Fruit fly (Drosophila melanogaster) whole organism, embryonic: Measurements from ENCODE around the gene arm.

ENCODE experiments used
- CG1024 ChIP-seq: fragments of 200-800 bp; sonication (Bioruptor generic); IDR thresholded peaks from 2 replicates; pipeline ENCODE4 v1.3.6; 2022; ENCODE audit warnings: missing biosample characterization, missing genetic modification characterization
- CG10321 ChIP-seq: fragments of 200-800 bp; sonication (Bioruptor generic); IDR thresholded peaks from 2 replicates; pipeline ENCODE4 v1.3.6; 2022; ENCODE audit warnings: missing biosample characterization, missing genetic modification characterization
- CG10543 ChIP-seq: fragments of 200-800 bp; sonication (Bioruptor generic); optimal IDR thresholded peaks from 3 replicates; lab custom pipeline; 2017; ENCODE audit warnings: missing biosample characterization, mild to moderate bottlenecking, missing genetic modification characterization, moderate library complexity
- CG10959 ChIP-seq: fragments of 200-800 bp; sonication (Bioruptor generic); IDR thresholded peaks from 2 replicates; pipeline ENCODE4 v1.3.6; 2022; ENCODE audit warnings: missing biosample characterization, missing genetic modification characterization
- CG11456 ChIP-seq: fragments of 200-800 bp; sonication (Bioruptor generic); IDR thresholded peaks from 3 replicates; pipeline ENCODE4 v1.3.6; 2022; ENCODE audit warnings: missing biosample characterization, missing genetic modification characterization
- CG1233 ChIP-seq: fragments of 200-800 bp; sonication (Bioruptor generic); optimal IDR thresholded peaks from 4 replicates; lab custom pipeline; 2018; ENCODE audit warnings: missing biosample characterization, mild to moderate bottlenecking, missing genetic modification characterization
- CG13624 ChIP-seq: fragments of 200-800 bp; sonication (Bioruptor generic); optimal IDR thresholded peaks from 2 replicates; lab custom pipeline; 2016; ENCODE audit warnings: missing biosample characterization, missing genetic modification characterization
- CG16779 ChIP-seq: fragments of 200-800 bp; sonication (Bioruptor generic); IDR thresholded peaks from 2 replicates; pipeline ENCODE4 v1.3.6; 2022; ENCODE audit warnings: missing biosample characterization, missing genetic modification characterization
- CG16815 ChIP-seq: fragments of 200-800 bp; sonication (Bioruptor generic); optimal IDR thresholded peaks from 3 replicates; lab custom pipeline; 2017; ENCODE audit warnings: missing biosample characterization, mild to moderate bottlenecking, missing genetic modification characterization
- CG18476 ChIP-seq: fragments of 200-800 bp; sonication (Bioruptor generic); optimal IDR thresholded peaks from 2 replicates; lab custom pipeline; 2016; ENCODE audit warnings: missing biosample characterization, mild to moderate bottlenecking, missing genetic modification characterization
- CG18599 ChIP-seq: fragments of 200-800 bp; sonication (Bioruptor generic); optimal IDR thresholded peaks from 3 replicates; lab custom pipeline; 2017; ENCODE audit warnings: missing biosample characterization, missing genetic modification characterization, mild to moderate bottlenecking, moderate library complexity, missing genetic modification reagents
- CG2875 ChIP-seq: fragments of 200-800 bp; sonication (Bioruptor generic); optimal IDR thresholded peaks from 2 replicates; lab custom pipeline; 2017; ENCODE audit warnings: missing biosample characterization, mild to moderate bottlenecking, missing genetic modification characterization, missing genetic modification reagents
- CG34422 ChIP-seq: fragments of 200-800 bp; sonication (Bioruptor generic); IDR thresholded peaks from 3 replicates; pipeline ENCODE4 v1.3.6; 2022; ENCODE audit warnings: missing biosample characterization, missing genetic modification characterization
- CG4854 ChIP-seq: fragments of 200-800 bp; sonication (Bioruptor generic); optimal IDR thresholded peaks from 2 replicates; lab custom pipeline; 2016; ENCODE audit warnings: missing biosample characterization, missing genetic modification characterization, inconsistent platforms
- CG6175 ChIP-seq: fragments of 200-800 bp; sonication (Bioruptor generic); IDR thresholded peaks from 3 replicates; pipeline ENCODE4 v1.3.6; 2022; ENCODE audit warnings: missing biosample characterization, missing genetic modification characterization
- CG7839 ChIP-seq: fragments of 200-800 bp; sonication (Bioruptor generic); optimal IDR thresholded peaks from 3 replicates; lab custom pipeline; 2018; ENCODE audit warnings: missing biosample characterization, mild to moderate bottlenecking, missing genetic modification characterization, moderate library complexity
- CG9437 ChIP-seq: fragments of 200-800 bp; sonication (Bioruptor generic); optimal IDR thresholded peaks from 2 replicates; lab custom pipeline; 2018; ENCODE audit warnings: missing biosample characterization, mild to moderate bottlenecking, missing genetic modification characterization
- D19A ChIP-seq: fragments of 200-800 bp; optimal IDR thresholded peaks from 3 replicates; lab custom pipeline; 2019; ENCODE audit warnings: missing biosample characterization, mild to moderate bottlenecking, missing genetic modification characterization, moderate library complexity
- Drgx ChIP-seq: fragments of 200-800 bp; sonication (Bioruptor generic); IDR thresholded peaks from 2 replicates; pipeline ENCODE4 v1.3.6; 2022; ENCODE audit warnings: missing biosample characterization, missing genetic modification characterization
- Fer1 ChIP-seq: fragments of 200-800 bp; sonication (Bioruptor generic); optimal IDR thresholded peaks from 2 replicates; lab custom pipeline; 2017; ENCODE audit warnings: missing biosample characterization, mild to moderate bottlenecking, missing genetic modification characterization
- Fer2 ChIP-seq: fragments of 200-800 bp; sonication (Bioruptor generic); optimal IDR thresholded peaks from 2 replicates; lab custom pipeline; 2018; ENCODE audit warnings: missing biosample characterization, mild to moderate bottlenecking, missing genetic modification characterization, moderate library complexity
- HLHmδ ChIP-seq: fragments of 200-800 bp; sonication (Bioruptor generic); optimal IDR thresholded peaks from 2 replicates; lab custom pipeline; 2018; ENCODE audit warnings: missing biosample characterization, mild to moderate bottlenecking, missing genetic modification characterization, moderate library complexity
- Hand ChIP-seq: fragments of 200-800 bp; sonication (Bioruptor generic); optimal IDR thresholded peaks from 2 replicates; lab custom pipeline; 2017; ENCODE audit warnings: mild to moderate bottlenecking, missing biosample characterization, missing genetic modification reagents, missing genetic modification characterization
- Hmx ChIP-seq: fragments of 200-800 bp; sonication (Bioruptor generic); optimal IDR thresholded peaks from 2 replicates; lab custom pipeline; 2016; ENCODE audit warnings: missing biosample characterization, missing genetic modification characterization
- Jarid2 ChIP-seq: fragments of 200-800 bp; sonication (Bioruptor generic); optimal IDR thresholded peaks from 3 replicates; lab custom pipeline; 2017; ENCODE audit warnings: mild to moderate bottlenecking, missing biosample characterization, missing genetic modification reagents, missing genetic modification characterization
- MTF-1 ChIP-seq: fragments of 200-800 bp; sonication (Bioruptor generic); optimal IDR thresholded peaks from 2 replicates; lab custom pipeline; 2018; ENCODE audit warnings: missing biosample characterization, mild to moderate bottlenecking, missing genetic modification characterization, borderline replicate concordance
- NC2β ChIP-seq: fragments of 200-800 bp; sonication (Bioruptor generic); optimal IDR thresholded peaks from 2 replicates; lab custom pipeline; 2016; ENCODE audit warnings: missing biosample characterization, missing genetic modification characterization
- NFAT ChIP-seq: fragments of 200-800 bp; sonication (Bioruptor generic); IDR thresholded peaks from 2 replicates; pipeline ENCODE4 v1.3.6; 2022; ENCODE audit warnings: missing biosample characterization, missing genetic modification characterization
- Nf-YC ChIP-seq: fragments of 200-800 bp; optimal IDR thresholded peaks from 3 replicates; lab custom pipeline; 2019; ENCODE audit warnings: missing biosample characterization, mild to moderate bottlenecking, missing genetic modification characterization, moderate library complexity
- Oaz ChIP-seq: fragments of 200-800 bp; sonication (Bioruptor generic); IDR thresholded peaks from 2 replicates; pipeline ENCODE4 v1.3.6; 2022; ENCODE audit warnings: missing biosample characterization, missing genetic modification characterization
- ase ChIP-seq: fragments of 200-800 bp; sonication (Bioruptor generic); IDR thresholded peaks from 3 replicates; pipeline ENCODE4 v1.3.6; 2022; ENCODE audit warnings: missing biosample characterization, missing genetic modification characterization
- az2 ChIP-seq: fragments of 200-800 bp; sonication (Bioruptor generic); optimal IDR thresholded peaks from 3 replicates; lab custom pipeline; 2016; ENCODE audit warnings: missing biosample characterization, missing genetic modification characterization
- btn ChIP-seq: fragments of 200-800 bp; sonication (Bioruptor generic); optimal IDR thresholded peaks from 2 replicates; lab custom pipeline; 2016; ENCODE audit warnings: missing biosample characterization, missing genetic modification characterization
- cg ChIP-seq: fragments of 200-800 bp; sonication (Bioruptor generic); optimal IDR thresholded peaks from 3 replicates; lab custom pipeline; 2019; ENCODE audit warnings: missing biosample characterization, mild to moderate bottlenecking, missing genetic modification characterization, moderate library complexity
- dm ChIP-seq: fragments of 200-800 bp; sonication (Bioruptor generic); optimal IDR thresholded peaks from 3 replicates; lab custom pipeline; 2016; ENCODE audit warnings: missing biosample characterization, missing genetic modification characterization
- gcm2 ChIP-seq: fragments of 200-800 bp; sonication (Bioruptor generic); optimal IDR thresholded peaks from 2 replicates; lab custom pipeline; 2016; ENCODE audit warnings: missing biosample characterization, missing genetic modification characterization
- gsb-n ChIP-seq: fragments of 200-800 bp; sonication (Bioruptor generic); optimal IDR thresholded peaks from 3 replicates; lab custom pipeline; 2018; ENCODE audit warnings: missing biosample characterization, mild to moderate bottlenecking, missing genetic modification characterization
- kah ChIP-seq: fragments of 200-800 bp; sonication (Bioruptor generic); optimal IDR thresholded peaks from 2 replicates; lab custom pipeline; 2018; ENCODE audit warnings: missing biosample characterization, mild to moderate bottlenecking, missing genetic modification characterization
- kni ChIP-seq: fragments of 200-800 bp; sonication (Bioruptor generic); optimal IDR thresholded peaks from 3 replicates; lab custom pipeline; 2017; ENCODE audit warnings: mild to moderate bottlenecking, missing biosample characterization, missing genetic modification reagents, missing genetic modification characterization
- lab ChIP-seq: fragments of 200-800 bp; sonication (Bioruptor generic); optimal IDR thresholded peaks from 3 replicates; lab custom pipeline; 2017; ENCODE audit warnings: missing biosample characterization, missing genetic modification characterization, mild to moderate bottlenecking, moderate library complexity, missing genetic modification reagents
- oc ChIP-seq: fragments of 200-800 bp; sonication (Bioruptor generic); optimal IDR thresholded peaks from 2 replicates; lab custom pipeline; 2018; ENCODE audit warnings: missing biosample characterization, mild to moderate bottlenecking, missing genetic modification characterization, moderate library complexity
- otp ChIP-seq: fragments of 200-800 bp; sonication (Bioruptor generic); IDR thresholded peaks from 3 replicates; pipeline ENCODE4, ENCODE4 v1.3.6; 2022; ENCODE audit warnings: missing biosample characterization, missing genetic modification characterization
- pan ChIP-seq, 4 experiments: fragments of >200 bp in 3 of 4; fragments of 200-800 bp in 1 of 4; sonication (Bioruptor generic) in 1 of 4; optimal IDR thresholded peaks in 3 of 4; IDR thresholded peaks in 1 of 4; 2 replicates each; pipeline versions ENCODE4 v1.3.6 to Lab custom; 2017 to 2022; ENCODE audit warnings: missing biosample characterization in 2 of 4, missing genetic modification characterization in 2 of 4, mixed read lengths in 1 of 4
- pfk ChIP-seq: fragments of 200-800 bp; sonication (Bioruptor generic); optimal IDR thresholded peaks from 2 replicates; lab custom pipeline; 2018; ENCODE audit warnings: missing biosample characterization, mild to moderate bottlenecking, missing genetic modification characterization, moderate library complexity
- pho ChIP-seq: fragments of 200-800 bp; sonication (Bioruptor generic); optimal IDR thresholded peaks from 2 replicates; lab custom pipeline; 2016; ENCODE audit warnings: missing biosample characterization, missing genetic modification characterization
- repo ChIP-seq: fragments of 200-800 bp; sonication (Bioruptor generic); optimal IDR thresholded peaks from 2 replicates; lab custom pipeline; 2016; ENCODE audit warnings: missing biosample characterization, missing genetic modification characterization
- sc ChIP-seq, 3 experiments: fragments of >200 bp in 2 of 3; fragments of 200-800 bp in 1 of 3; sonication (Bioruptor generic) in 1 of 3; optimal IDR thresholded peaks; 2 replicates in 2 of 3; 3 replicates in 1 of 3; lab custom pipeline; 2017; ENCODE audit warnings: mild to moderate bottlenecking in 1 of 3, missing biosample characterization in 1 of 3, missing genetic modification characterization in 1 of 3, missing genetic modification reagents in 1 of 3
- sim ChIP-seq: fragments of 200-800 bp; sonication (Bioruptor generic); IDR thresholded peaks from 2 replicates; pipeline ENCODE4 v1.3.6; 2022; ENCODE audit warnings: missing biosample characterization, missing genetic modification characterization
- so ChIP-seq: fragments of 200-800 bp; sonication (Bioruptor generic); IDR thresholded peaks from 3 replicates; pipeline ENCODE4 v1.3.6; 2022; ENCODE audit warnings: missing biosample characterization, missing genetic modification characterization
- stc ChIP-seq: fragments of 200-800 bp; sonication (Bioruptor generic); IDR thresholded peaks from 2 replicates; pipeline ENCODE4 v1.3.6; 2022; ENCODE audit warnings: missing biosample characterization, missing genetic modification characterization

arm gene

DNA sequence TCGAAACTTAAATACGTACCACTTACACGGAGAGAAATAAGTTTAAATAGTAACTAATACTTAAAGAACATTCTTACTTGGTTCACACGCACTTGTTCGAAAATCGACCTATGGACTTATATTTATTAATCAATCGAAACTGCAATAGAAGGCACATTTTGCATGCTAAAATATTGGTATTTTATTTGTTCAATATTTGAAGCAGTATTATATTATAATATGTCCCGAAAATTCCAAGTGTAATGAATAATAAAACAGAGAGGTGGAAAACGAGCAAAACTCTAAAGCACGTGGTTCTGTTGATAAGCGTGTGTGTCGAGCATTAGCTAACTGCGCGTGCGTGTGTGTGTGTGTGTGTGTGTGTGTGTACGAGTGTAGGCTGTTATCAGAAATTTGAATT is 50.5 kb downstream of the arm start (continued):
- TF ChIP-seq az2 (GFP tag; lab: Kevin White, UChicago) = peak; percentile 73
- TF ChIP-seq CG6175 (GFP tag; lab: Robert Waterston, UW) = 0 out of 3 replicates have a peak, but pooled peaks have one; percentile 43
- peak; percentile 64 for TF ChIP-seq gsb-n (tag; lab: Kevin White, UChicago)
- no peak for TF ChIP-seq sc (optimal IDR thresholded peaks at IDR 0.05; lab: Kevin White, UChicago)
- peak; percentile 40 for TF ChIP-seq sc (GFP tag; optimal IDR thresholded peaks at IDR 0.05; lab: Kevin White, UChicago)
- TF ChIP-seq repo (GFP tag; lab: Kevin White, UChicago) = peak; percentile 62
- TF ChIP-seq CG10959 (GFP tag; lab: Robert Waterston, UW) = peak; percentile 43
- peak; percentile 95 for TF ChIP-seq Fer1
- peak; percentile 87 for TF ChIP-seq Fer2 (tag; lab: Kevin White, UChicago)
- no peak for TF ChIP-seq kni
- TF ChIP-seq CG11456 = peak; percentile 83
- no peak for TF ChIP-seq Drgx
- TF ChIP-seq Jarid2 (GFP tag; lab: Kevin White, UChicago) = peak; percentile 57
- TF ChIP-seq stc (GFP tag; lab: Robert Waterston, UW) = peak; percentile 67; the same call in 1 of the 2 replicates
- TF ChIP-seq kah (GFP tag; lab: Kevin White, UChicago) = peak; percentile 48
- no peak for TF ChIP-seq otp (GFP tag; lab: Robert Waterston, UW)
- peak; percentile 53; the same call in 1 of the 2 replicates for TF ChIP-seq CG10321 (GFP tag; lab: Robert Waterston, UW)
- TF ChIP-seq CG18476 = peak; percentile 82
- peak; percentile 76 for TF ChIP-seq CG9437
- TF ChIP-seq btn (GFP tag; lab: Kevin White, UChicago) = no peak
- peak; percentile 77; the same call in 2 of the 3 replicates for TF ChIP-seq CG34422 (GFP tag; lab: Robert Waterston, UW)
- TF ChIP-seq ase (GFP tag; lab: Robert Waterston, UW) = peak; percentile 59; the same call in 2 of the 3 replicates
- no peak for TF ChIP-seq CG1024 (GFP tag; lab: Robert Waterston, UW)
- TF ChIP-seq oc (tag; lab: Kevin White, UChicago) = peak; percentile 63
- TF ChIP-seq so (GFP tag; lab: Robert Waterston, UW) = peak; percentile 86
- peak; percentile 18 for TF ChIP-seq pfk (GFP tag; lab: Kevin White, UChicago)
- peak; percentile 43; the same call in 1 of the 2 replicates for TF ChIP-seq sim (GFP tag; lab: Robert Waterston, UW)
- peak; percentile 75 for TF ChIP-seq CG13624 (GFP tag; lab: Kevin White, UChicago)
- peak; percentile 63 for TF ChIP-seq CG16815
- peak; percentile 92 for TF ChIP-seq CG7839 (tag; lab: Kevin White, UChicago)

DNA sequence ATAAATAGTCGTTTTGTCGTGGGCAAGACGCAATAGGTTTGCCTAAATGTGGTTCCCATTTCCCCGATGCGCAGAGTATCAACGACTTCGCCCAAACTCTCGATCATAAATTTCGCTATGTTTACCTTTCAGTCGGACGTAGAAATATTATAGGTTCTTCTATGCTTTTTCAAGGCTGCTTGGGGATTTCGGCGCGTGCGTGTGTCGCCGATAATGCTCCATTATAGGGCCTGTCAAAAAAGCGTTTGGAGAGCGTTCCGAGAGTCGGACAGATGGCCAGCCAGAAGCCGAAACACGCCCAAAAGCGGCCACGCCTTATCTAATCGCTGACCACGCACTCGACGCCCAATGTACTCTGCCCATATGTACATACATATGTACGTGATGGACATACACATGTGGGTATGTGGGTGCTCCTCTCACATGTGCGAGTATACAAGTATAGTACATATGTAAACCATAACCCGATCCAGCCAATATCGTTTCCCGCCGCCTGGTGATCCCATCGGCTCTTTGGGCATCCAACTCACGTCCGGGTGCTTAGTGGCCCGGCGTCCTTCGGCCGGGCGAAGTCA is 51.7 kb downstream of the arm start:
- TF ChIP-seq CG10543 (peak; percentile 60), CG2875 (GFP tag; lab: Kevin White, UChicago) (no peak), CG4854 (no peak), Oaz (GFP tag; lab: Robert Waterston, UW) (no peak), gcm2 (no peak), CG18599 (GFP tag; lab: Kevin White, UChicago) (peak; percentile 46), pho (GFP tag; lab: Kevin White, UChicago) (no peak), cg (peak; percentile 12), Hand (GFP tag; lab: Kevin White, UChicago) (no peak), lab (GFP tag; lab: Kevin White, UChicago) (peak; percentile 31), CG1233 (no peak), Nf-YC (no peak), dm (no peak), NC2β (GFP tag; lab: Kevin White, UChicago) (no peak), NFAT (no peak), MTF-1 (no peak), HLHmδ (GFP tag; lab: Kevin White, UChicago) (no peak), CG16779 (GFP tag; lab: Robert Waterston, UW) (no peak), Hmx (GFP tag; lab: Kevin White, UChicago) (no peak), pan (optimal IDR thresholded peaks at IDR 0.05; lab: Kevin White, UChicago) (no peak), pan (GFP tag; optimal IDR thresholded peaks at IDR 0.05 in 1 of 2, IDR thresholded peaks at IDR 0.05 in 1 of 2) (no peak), D19A (tag; lab: Kevin White, UChicago) (peak; percentile 38)
